Fruit fly (Drosophila melanogaster) whole organism, embryonic: ENCODE measurements around the gene CG42324.

ENCODE experiments used
- B-H1 ChIP-seq: fragments of 200-800 bp; sonication (Bioruptor generic); IDR thresholded peaks from 3 replicates; pipeline ENCODE4 v1.3.6; 2022; ENCODE audit warnings: missing biosample characterization, missing genetic modification characterization
- CG10959 ChIP-seq: fragments of 200-800 bp; sonication (Bioruptor generic); IDR thresholded peaks from 2 replicates; pipeline ENCODE4 v1.3.6; 2022; ENCODE audit warnings: missing biosample characterization, missing genetic modification characterization
- CG11456 ChIP-seq: fragments of 200-800 bp; sonication (Bioruptor generic); IDR thresholded peaks from 3 replicates; pipeline ENCODE4 v1.3.6; 2022; ENCODE audit warnings: missing biosample characterization, missing genetic modification characterization
- CG13296 ChIP-seq: fragments of 200-800 bp; sonication (Bioruptor generic); optimal IDR thresholded peaks from 3 replicates; lab custom pipeline; 2018; ENCODE audit warnings: missing biosample characterization, mild to moderate bottlenecking, missing genetic modification characterization
- CG4328 ChIP-seq: fragments of 200-800 bp; sonication (Bioruptor generic); optimal IDR thresholded peaks from 3 replicates; lab custom pipeline; 2017; ENCODE audit warnings: missing biosample characterization, missing genetic modification reagents, missing genetic modification characterization
- Dp ChIP-seq: fragments of 200-800 bp; sonication (Bioruptor generic); optimal IDR thresholded peaks from 2 replicates; lab custom pipeline; 2018; ENCODE audit warnings: missing biosample characterization, mild to moderate bottlenecking, missing genetic modification characterization, moderate library complexity
- HLH3B ChIP-seq: fragments of 200-800 bp; sonication (Bioruptor generic); IDR thresholded peaks from 2 replicates; pipeline ENCODE4 v1.3.6; 2022; ENCODE audit warnings: missing biosample characterization, missing genetic modification characterization
- NC2α ChIP-seq: fragments of 200-800 bp; sonication (Bioruptor generic); optimal IDR thresholded peaks from 2 replicates; lab custom pipeline; 2016; ENCODE audit warnings: missing biosample characterization, missing genetic modification characterization
- Poxn ChIP-seq: fragments of 200-800 bp; sonication (Bioruptor generic); IDR thresholded peaks from 2 replicates; pipeline ENCODE4 v1.3.6; 2022; ENCODE audit warnings: missing biosample characterization, missing genetic modification characterization
- bbx ChIP-seq: fragments of 200-800 bp; sonication (Bioruptor generic); IDR thresholded peaks from 2 replicates; pipeline ENCODE4 v1.3.6; 2022; ENCODE audit warnings: missing biosample characterization, missing genetic modification characterization; ENCODE audit not compliant: partially characterized antibody
- mld ChIP-seq: fragments of 200-800 bp; sonication (Bioruptor generic); IDR thresholded peaks from 3 replicates; pipeline ENCODE4 v1.3.6; 2022; ENCODE audit warnings: missing biosample characterization, missing genetic modification characterization; ENCODE audit not compliant: partially characterized antibody
- pfk ChIP-seq: fragments of 200-800 bp; sonication (Bioruptor generic); optimal IDR thresholded peaks from 2 replicates; lab custom pipeline; 2018; ENCODE audit warnings: missing biosample characterization, mild to moderate bottlenecking, missing genetic modification characterization, moderate library complexity

DNA sequence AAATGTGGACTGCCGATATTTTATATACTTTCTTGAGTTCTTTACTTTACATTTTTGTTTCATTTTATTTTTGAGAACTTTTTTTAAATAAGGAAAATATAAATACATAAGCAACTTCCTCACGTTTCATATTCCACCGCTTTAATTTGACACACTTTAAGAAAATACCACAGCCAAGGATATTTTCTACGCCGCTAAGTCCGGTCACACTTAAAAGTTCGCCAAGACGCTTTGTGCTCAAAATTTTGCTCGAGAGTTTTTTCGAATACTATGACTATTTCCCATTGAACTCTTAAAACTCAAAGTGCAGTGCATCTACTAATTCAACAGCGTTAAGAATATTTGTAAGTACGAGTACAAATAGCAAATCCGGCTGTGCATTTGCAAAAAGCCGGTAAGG, 11.1 kb upstream of the CG42324 start, which contains the start of the genes CG46463 and armi:
- TF ChIP-seq CG11456 (GFP tag; lab: Robert Waterston, UW), result no peak
- no peak for TF ChIP-seq pfk
- no peak for TF ChIP-seq B-H1 (GFP tag; lab: Robert Waterston, UW)
- TF ChIP-seq CG4328 (GFP tag; lab: Kevin White, UChicago), result no peak
- TF ChIP-seq Dp (GFP tag; lab: Kevin White, UChicago), result peak; percentile 55
- no peak for TF ChIP-seq mld (GFP tag; lab: Robert Waterston, UW)
- no peak for TF ChIP-seq Poxn (GFP tag; lab: Robert Waterston, UW)
- TF ChIP-seq CG13296, result no peak
- no peak for TF ChIP-seq CG10959 (GFP tag; lab: Robert Waterston, UW)
- no peak for TF ChIP-seq NC2α (GFP tag; lab: Kevin White, UChicago)
- TF ChIP-seq bbx (GFP tag; lab: Robert Waterston, UW), result no peak
- TF ChIP-seq HLH3B (GFP tag; lab: Robert Waterston, UW), result no peak
